Worm (Caenorhabditis elegans) whole organism, L4/young adult: ENCODE measurements around the gene H06H21.11.

ENCODE experiments used
- W03F9.2 ChIP-seq: fragments of 150-350 bp; optimal IDR thresholded peaks from 2 replicates; lab custom pipeline; 2014; ENCODE audit warnings: missing biosample characterization, missing genetic modification characterization
- dao-5 ChIP-seq: sonication (generic microtip); optimal IDR thresholded peaks from 2 replicates; lab custom pipeline; 2016; ENCODE audit warnings: missing genotype, missing genetic modification characterization, moderate library complexity, missing compliant biosample characterization
- him-1 ChIP-seq: sonication (generic microtip); optimal IDR thresholded peaks from 2 replicates; lab custom pipeline; 2016; ENCODE audit warnings: missing genotype, missing genetic modification reagents, missing genetic modification characterization, missing compliant biosample characterization

DNA sequence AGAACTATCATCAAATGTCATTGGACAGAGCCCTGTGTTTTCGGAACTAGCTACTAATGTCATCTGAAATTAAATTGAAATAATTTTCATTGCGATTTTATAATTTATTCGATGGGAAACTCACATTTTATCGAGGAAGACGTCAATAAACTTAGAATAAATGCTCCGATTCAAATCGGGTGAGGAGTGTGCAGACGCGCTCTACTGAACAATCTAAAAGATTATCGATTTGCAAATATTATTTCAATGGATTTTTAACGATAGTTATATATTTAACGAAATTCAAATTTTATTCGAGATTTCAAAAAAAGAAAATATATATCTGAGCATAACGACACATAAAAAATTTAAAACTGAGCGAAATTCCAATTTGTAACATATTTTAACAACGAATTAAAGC lies 8.0 kb downstream of the H06H21.11 start, which contains the start of gene eor-1:
- TF ChIP-seq him-1 (no peak), W03F9.2 (tag; lab: Kevin White, UChicago) (peak; percentile 9), dao-5 (tag; lab: Kevin White, UChicago) (no peak)
